Worm (Caenorhabditis elegans) whole organism, young adult: ENCODE results near the gene ZK1248.5.

Source experiments
- C17E4.6 ChIP-seq: fragments of 200-800 bp; sonication (Bioruptor generic); IDR thresholded peaks from 2 replicates; pipeline ENCODE4 v1.3.6; 2022; ENCODE audit warnings: missing genetic modification reagents, missing genetic modification characterization, missing compliant biosample characterization
- D2030.7 ChIP-seq: fragments of 200-800 bp; sonication (Bioruptor generic); IDR thresholded peaks from 2 replicates; pipeline ENCODE4 v1.3.6; 2022; ENCODE audit warnings: missing genetic modification reagents, missing genetic modification characterization, missing compliant biosample characterization
- F22D6.2 ChIP-seq: sonication (generic microtip); optimal IDR thresholded peaks from 2 replicates; lab custom pipeline; 2016; ENCODE audit warnings: mild to moderate bottlenecking, missing genetic modification characterization, missing compliant biosample characterization
- F33H1.4 ChIP-seq: fragments of 200-800 bp; sonication (Bioruptor generic); IDR thresholded peaks from 2 replicates; pipeline ENCODE4 v1.3.6; 2022; ENCODE audit warnings: missing genetic modification reagents, missing genetic modification characterization, missing compliant biosample characterization
- F37B4.10 ChIP-seq: fragments of 200-800 bp; sonication (Bioruptor generic); IDR thresholded peaks from 2 replicates; pipeline ENCODE4 v1.3.6; 2022; ENCODE audit warnings: missing genetic modification characterization, missing compliant biosample characterization
- K11D2.4 ChIP-seq: fragments of 200-800 bp; sonication (Bioruptor generic); IDR thresholded peaks from 2 replicates; pipeline ENCODE4 v1.3.6; 2022; ENCODE audit warnings: missing genetic modification reagents, missing genetic modification characterization, missing compliant biosample characterization
- T26A5.8 ChIP-seq: sonication (generic microtip); optimal IDR thresholded peaks from 2 replicates; lab custom pipeline; 2016; ENCODE audit warnings: missing genetic modification characterization, missing compliant biosample characterization
- atf-7 ChIP-seq: sonication (generic microtip); optimal IDR thresholded peaks from 2 replicates; lab custom pipeline; 2017; ENCODE audit warnings: mild to moderate bottlenecking, missing genetic modification characterization, missing compliant biosample characterization
- attf-5 ChIP-seq: fragments of 200-800 bp; sonication (Bioruptor generic); optimal IDR thresholded peaks from 2 replicates; lab custom pipeline; 2018; ENCODE audit warnings: mild to moderate bottlenecking, missing genetic modification characterization, missing compliant biosample characterization
- ceh-27 ChIP-seq: fragments of 200-800 bp; sonication (Bioruptor generic); optimal IDR thresholded peaks from 2 replicates; lab custom pipeline; 2018; ENCODE audit warnings: mild to moderate bottlenecking, missing genetic modification characterization, moderate library complexity, missing compliant biosample characterization
- ceh-91 ChIP-seq: fragments of 200-800 bp; sonication (Bioruptor generic); IDR thresholded peaks from 2 replicates; pipeline ENCODE4 v1.3.6; 2022; ENCODE audit warnings: missing genetic modification reagents, missing genetic modification characterization, missing compliant biosample characterization
- die-1 ChIP-seq: sonication (generic microtip); optimal IDR thresholded peaks from 2 replicates; lab custom pipeline; 2016; ENCODE audit warnings: missing genotype, mild to moderate bottlenecking, missing genetic modification characterization, missing compliant biosample characterization
- egl-18 ChIP-seq: fragments of 200-800 bp; sonication (Bioruptor generic); IDR thresholded peaks from 2 replicates; pipeline ENCODE4 v1.3.6; 2022; ENCODE audit warnings: missing genetic modification reagents, missing genetic modification characterization, missing compliant biosample characterization
- hmg-1.2 ChIP-seq: fragments of 200-800 bp; sonication (Bioruptor generic); IDR thresholded peaks from 2 replicates; pipeline ENCODE4 v1.3.6; 2022; ENCODE audit warnings: missing genetic modification reagents, missing genetic modification characterization, missing compliant biosample characterization
- hmg-20 ChIP-seq: fragments of 200-800 bp; sonication (Bioruptor generic); IDR thresholded peaks from 2 replicates; pipeline ENCODE4 v1.3.6; 2022; ENCODE audit warnings: missing genetic modification reagents, missing genetic modification characterization, missing compliant biosample characterization
- hsf-1 ChIP-seq: fragments of 200-800 bp; sonication (Bioruptor generic); IDR thresholded peaks from 2 replicates; pipeline ENCODE4 v1.3.6; 2022; ENCODE audit warnings: missing genetic modification reagents, missing genetic modification characterization, missing compliant biosample characterization
- let-526 ChIP-seq: fragments of 200-800 bp; sonication (Bioruptor generic); IDR thresholded peaks from 2 replicates; pipeline ENCODE4 v1.3.6; 2022; ENCODE audit warnings: missing genetic modification reagents, missing genetic modification characterization, missing compliant biosample characterization
- lin-26 ChIP-seq: fragments of 200-800 bp; sonication (Bioruptor generic); IDR thresholded peaks from 2 replicates; pipeline ENCODE4 v1.3.6; 2022; ENCODE audit warnings: missing genetic modification reagents, missing genetic modification characterization, missing compliant biosample characterization
- lin-35 ChIP-seq, 3 experiments: fragments of 150-350 bp in 2 of 3; sonication (generic microtip) in 1 of 3; optimal IDR thresholded peaks; 2 replicates each; lab custom pipeline; 2014 to 2018; ENCODE audit warnings: missing biosample characterization in 3 of 3, missing genetic modification characterization in 3 of 3, missing genetic modification reagents in 3 of 3
- madf-10 ChIP-seq: sonication (generic microtip); optimal IDR thresholded peaks from 2 replicates; lab custom pipeline; 2016; ENCODE audit warnings: mild to moderate bottlenecking, missing genetic modification characterization, missing compliant biosample characterization
- mel-28 ChIP-seq: sonication (generic microtip); optimal IDR thresholded peaks from 2 replicates; lab custom pipeline; 2016; ENCODE audit warnings: borderline replicate concordance, mild to moderate bottlenecking, missing genetic modification characterization, missing compliant biosample characterization
- mes-4 ChIP-seq: sonication (generic microtip); optimal IDR thresholded peaks from 2 replicates; lab custom pipeline; 2016; ENCODE audit warnings: missing genotype, missing genetic modification characterization, missing compliant biosample characterization
- mxl-1 ChIP-seq: sonication (generic microtip); optimal IDR thresholded peaks from 2 replicates; lab custom pipeline; 2016; ENCODE audit warnings: missing genetic modification characterization, missing compliant biosample characterization
- nfya-1 ChIP-seq: sonication (generic microtip); optimal IDR thresholded peaks from 2 replicates; lab custom pipeline; 2017; ENCODE audit warnings: antibody characterized with exemption, missing compliant biosample characterization, missing genetic modification characterization, borderline replicate concordance; ENCODE audit not compliant: insufficient read depth
- nfyb-1 ChIP-seq: fragments of 200-800 bp; sonication (Bioruptor generic); IDR thresholded peaks from 2 replicates; pipeline ENCODE4 v1.3.6; 2022; ENCODE audit warnings: missing genetic modification reagents, missing genetic modification characterization, missing compliant biosample characterization
- nhr-179 ChIP-seq: sonication (generic microtip); optimal IDR thresholded peaks from 2 replicates; lab custom pipeline; 2016; ENCODE audit warnings: mild to moderate bottlenecking, missing genetic modification characterization, missing compliant biosample characterization
- nhr-27 ChIP-seq: fragments of 200-800 bp; sonication (Bioruptor generic); optimal IDR thresholded peaks from 2 replicates; lab custom pipeline; 2018; ENCODE audit warnings: mild to moderate bottlenecking, missing genetic modification characterization, moderate library complexity, missing compliant biosample characterization
- nhr-90 ChIP-seq: sonication (generic microtip); optimal IDR thresholded peaks from 2 replicates; lab custom pipeline; 2016; ENCODE audit warnings: missing genotype, mild to moderate bottlenecking, missing genetic modification characterization, missing compliant biosample characterization
- pbrm-1 ChIP-seq: fragments of 200-800 bp; sonication (Bioruptor generic); IDR thresholded peaks from 2 replicates; pipeline ENCODE4 v1.3.6; 2022; ENCODE audit warnings: missing genetic modification reagents, missing genetic modification characterization, missing compliant biosample characterization
- rcor-1 ChIP-seq: fragments of 200-800 bp; sonication (Bioruptor generic); IDR thresholded peaks from 2 replicates; pipeline ENCODE4 v1.3.6; 2022; ENCODE audit warnings: missing genetic modification reagents, missing genetic modification characterization, missing compliant biosample characterization
- rec-8 ChIP-seq, 2 experiments: sonication (generic microtip); optimal IDR thresholded peaks; 2 replicates each; lab custom pipeline; 2016; ENCODE audit warnings: mild to moderate bottlenecking in 2 of 2, missing genetic modification characterization in 2 of 2, missing genetic modification reagents in 2 of 2, missing genotype in 2 of 2, missing biosample characterization in 1 of 2, missing compliant biosample characterization in 1 of 2, moderate library complexity in 1 of 2
- sea-2 ChIP-seq: fragments of 200-800 bp; sonication (Bioruptor generic); IDR thresholded peaks from 2 replicates; pipeline ENCODE4 v1.3.6; 2022; ENCODE audit warnings: missing genetic modification characterization, missing compliant biosample characterization
- snpc-1.3 ChIP-seq: sonication (generic microtip); optimal IDR thresholded peaks from 2 replicates; lab custom pipeline; 2017; ENCODE audit warnings: missing genetic modification characterization, mild to moderate bottlenecking, missing compliant biosample characterization, antibody characterized with exemption, moderate library complexity, missing genotype, missing genetic modification reagents; ENCODE audit not compliant: insufficient read depth
- tbx-9 ChIP-seq: sonication (generic microtip); optimal IDR thresholded peaks from 2 replicates; lab custom pipeline; 2016; ENCODE audit warnings: borderline replicate concordance, missing genetic modification characterization, inconsistent platforms, missing compliant biosample characterization
- tlf-1 ChIP-seq: fragments of 200-800 bp; sonication (Bioruptor generic); optimal IDR thresholded peaks from 2 replicates; lab custom pipeline; 2018; ENCODE audit warnings: mild to moderate bottlenecking, missing genetic modification characterization, missing compliant biosample characterization
- unc-130 ChIP-seq: sonication (generic microtip); optimal IDR thresholded peaks from 2 replicates; lab custom pipeline; 2016; ENCODE audit warnings: missing genetic modification reagents, missing genetic modification characterization, missing compliant biosample characterization
- ztf-18 ChIP-seq: sonication (generic microtip); optimal IDR thresholded peaks from 2 replicates; lab custom pipeline; 2016; ENCODE audit warnings: missing genotype, mild to moderate bottlenecking, missing genetic modification characterization, missing compliant biosample characterization
- ztf-26 ChIP-seq: sonication (generic microtip); optimal IDR thresholded peaks from 2 replicates; lab custom pipeline; 2017; ENCODE audit warnings: missing genetic modification characterization, missing compliant biosample characterization
- ztf-6 ChIP-seq: fragments of 200-800 bp; sonication (Bioruptor generic); IDR thresholded peaks from 2 replicates; pipeline ENCODE4 v1.3.6; 2022; ENCODE audit warnings: missing genetic modification reagents, missing genetic modification characterization, missing compliant biosample characterization

The ZK1248.5 gene

DNA sequence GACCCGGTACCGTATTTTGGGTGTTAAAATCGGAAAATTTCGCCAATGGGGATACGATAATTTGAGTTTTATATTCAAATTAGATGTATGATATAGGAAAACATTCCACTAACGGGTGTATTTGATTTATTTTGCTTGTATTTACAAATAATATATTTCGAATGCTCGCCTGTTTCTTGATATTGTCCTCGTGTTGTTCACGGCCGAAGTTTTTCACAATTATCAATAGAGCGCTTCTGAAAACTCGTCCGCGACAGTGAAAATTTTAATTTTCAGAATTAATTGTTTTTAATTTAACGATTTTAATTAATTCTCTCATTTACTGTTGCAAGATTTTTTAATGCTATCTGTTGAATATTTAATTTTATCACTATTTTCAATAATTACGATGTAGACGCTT is 9.3 kb downstream of the ZK1248.5 start (continued):
- no peak for TF ChIP-seq nhr-179 (tag; lab: Kevin White, UChicago)
- TF ChIP-seq hmg-20 = no peak
- TF ChIP-seq tlf-1 (GFP tag; lab: Kevin White, UChicago) = no peak
- no peak for TF ChIP-seq nhr-90 (tag; lab: Kevin White, UChicago)
- no peak for TF ChIP-seq madf-10
- TF ChIP-seq K11D2.4 = no peak
- no peak for TF ChIP-seq die-1 (tag; lab: Kevin White, UChicago)
- TF ChIP-seq ztf-18 (tag; lab: Kevin White, UChicago) = no peak
- TF ChIP-seq let-526 (GFP tag; lab: Robert Waterston, UW) = 0 out of 2 replicates have a peak, but pooled peaks have one; percentile 14
- no peak for TF ChIP-seq tbx-9 (tag; lab: Kevin White, UChicago)
- TF ChIP-seq F37B4.10 (GFP tag; lab: Robert Waterston, UW) = no peak
- no peak for TF ChIP-seq lin-26 (GFP tag; lab: Robert Waterston, UW)
- no peak for TF ChIP-seq T26A5.8 (tag; lab: Kevin White, UChicago)
- 0 out of 2 replicates have a peak, but pooled peaks have one; percentile 47 for TF ChIP-seq ztf-6
- TF ChIP-seq hsf-1 (GFP tag; lab: Robert Waterston, UW) = no peak
- peak; percentile 29 for TF ChIP-seq ceh-27 (GFP tag; lab: Kevin White, UChicago)
- TF ChIP-seq atf-7 (tag; lab: Kevin White, UChicago) = no peak
- TF ChIP-seq nhr-27 = no peak
- TF ChIP-seq ceh-91 (GFP tag; lab: Robert Waterston, UW) = 0 out of 2 replicates have a peak, but pooled peaks have one; percentile 55
- peak; percentile 9 for TF ChIP-seq unc-130 (GFP tag; lab: Kevin White, UChicago)
- TF ChIP-seq mel-28 (tag; lab: Kevin White, UChicago) = no peak
- no peak for TF ChIP-seq snpc-1.3 (tag; lab: Kevin White, UChicago)
- peak; percentile 39; the same call in 1 of the 2 replicates for TF ChIP-seq F33H1.4
- no peak for TF ChIP-seq sea-2
- no peak for TF ChIP-seq mes-4
- no peak for TF ChIP-seq mxl-1
- TF ChIP-seq rec-8 (tag; optimal IDR thresholded peaks at IDR 0.05; lab: Kevin White, UChicago) = no peak
- TF ChIP-seq pbrm-1 (GFP tag; lab: Robert Waterston, UW) = 0 out of 2 replicates have a peak, but pooled peaks have one; percentile 41
- no peak for TF ChIP-seq nfya-1 (tag; lab: Kevin White, UChicago)

- 0 out of 2 replicates have a peak, but pooled peaks have one; percentile 8 for TF ChIP-seq nfyb-1
- TF ChIP-seq hmg-1.2 (GFP tag; lab: Robert Waterston, UW) = 0 out of 2 replicates have a peak, but pooled peaks have one; percentile 4
- no peak for TF ChIP-seq C17E4.6 (GFP tag; lab: Robert Waterston, UW)
Measured at ce11 chrII:5820282-5820762, 10.0 kb downstream of the ZK1248.5 start, which contains the start of gene ehs-1. Gene ehs-1 (plus strand): TSS chrII:5820712.

DNA sequence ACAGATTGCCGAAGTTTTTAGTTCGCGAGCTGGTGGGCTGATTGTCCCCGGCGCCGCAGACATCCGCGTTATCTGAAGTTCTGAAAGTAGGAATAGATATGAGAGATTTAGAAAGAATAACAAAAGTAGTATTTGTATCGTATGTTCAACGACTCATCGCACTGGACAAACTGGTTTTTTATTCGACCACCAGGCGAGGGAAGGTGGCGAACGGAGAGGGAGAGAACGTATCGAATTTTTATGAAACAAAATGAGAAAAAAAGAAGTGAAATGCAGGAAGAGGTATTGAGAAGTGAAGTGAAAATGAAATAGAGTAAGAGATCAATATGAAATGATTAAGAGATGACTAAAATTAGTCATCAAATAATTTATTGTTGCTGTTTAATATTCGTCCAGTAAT is 17.1 kb downstream of the ZK1248.5 start, which contains the start of gene tbc-2:
Gene tbc-2 (minus strand): TSS at position 80 of the 400 bp plus-strand sequence.
- TF ChIP-seq F22D6.2 (tag; lab: Kevin White, UChicago) = no peak
- TF ChIP-seq lin-35 (GFP tag; optimal IDR thresholded peaks at IDR 0.05; lab: Kevin White, UChicago) = no peak
- no peak for TF ChIP-seq ztf-26 (tag; lab: Kevin White, UChicago)
- no peak for TF ChIP-seq rcor-1 (GFP tag; lab: Robert Waterston, UW)
- TF ChIP-seq egl-18 (GFP tag; lab: Robert Waterston, UW) = no peak
- no peak for TF ChIP-seq D2030.7 (GFP tag; lab: Robert Waterston, UW)
- no peak for TF ChIP-seq mel-28 (tag; lab: Kevin White, UChicago)
- no peak for TF ChIP-seq mxl-1
- no peak for TF ChIP-seq attf-5 (GFP tag; lab: Kevin White, UChicago)
